Fruit fly (Drosophila melanogaster): ENCODE data around the gene Rab3-GAP.

- TF ChIP-seq Eip78C (GFP tag) (no peak), Blimp-1 (GFP tag; optimal IDR thresholded peaks at IDR 0.05) (no peak), Sox14 (GFP tag; optimal IDR thresholded peaks at IDR 0.05) (no peak), Hr39 (GFP tag; optimal IDR thresholded peaks at IDR 0.05) (no peak), CG11294 (GFP tag; IDR thresholded peaks at IDR 0.05) (no peak), Ets96B (tag; optimal IDR thresholded peaks at IDR 0.05) (no peak), dsx (GFP tag; optimal IDR thresholded peaks at IDR 0.05; ENCODE audit: poor library complexity, severe bottlenecking) (no peak)
Measured at dm6 chr2L:12079827-12080381, 16.9 kb upstream of the Rab3-GAP start.

All from whole organism, prepupa.